Fruit fly (Drosophila melanogaster) whole organism, embryonic: ENCODE results near the gene CG46303.
A peak's percentile ranks its signal among the peaks of the same experiment; 100 is the strongest.

Source experiments
- Adf1 ChIP-seq: fragments of 200-800 bp; sonication (Bioruptor generic); IDR thresholded peaks from 2 replicates; pipeline ENCODE4 v1.3.6; 2022; ENCODE audit warnings: missing biosample characterization, missing genetic modification characterization
- Aef1 ChIP-seq: fragments of 200-800 bp; sonication (Bioruptor generic); IDR thresholded peaks from 3 replicates; pipeline ENCODE4 v1.3.6; 2022; ENCODE audit warnings: missing biosample characterization, missing genetic modification characterization
- BEAF-32 ChIP-seq: fragments of 200-800 bp; sonication (Bioruptor generic); optimal IDR thresholded peaks from 3 replicates; lab custom pipeline; 2017; ENCODE audit warnings: missing biosample characterization, missing genetic modification characterization, mild to moderate bottlenecking, moderate library complexity, missing genetic modification reagents
- Bgb ChIP-seq: fragments of 200-800 bp; sonication (Bioruptor generic); IDR thresholded peaks from 2 replicates; pipeline ENCODE4 v1.3.6; 2022; ENCODE audit warnings: missing biosample characterization, missing genetic modification characterization; ENCODE audit not compliant: partially characterized antibody
- BtbVII ChIP-seq: fragments of 200-800 bp; sonication (Bioruptor generic); optimal IDR thresholded peaks from 3 replicates; lab custom pipeline; 2017; ENCODE audit warnings: missing biosample characterization, mild to moderate bottlenecking, missing genetic modification characterization
- CG13624 ChIP-seq: fragments of 200-800 bp; sonication (Bioruptor generic); optimal IDR thresholded peaks from 2 replicates; lab custom pipeline; 2016; ENCODE audit warnings: missing biosample characterization, missing genetic modification characterization
- CG14667 ChIP-seq: fragments of 200-800 bp; sonication (Bioruptor generic); IDR thresholded peaks from 2 replicates; pipeline ENCODE4 v1.3.6; 2022; ENCODE audit warnings: missing biosample characterization, missing genetic modification characterization
- CG14860 ChIP-seq: fragments of 200-800 bp; sonication (Bioruptor generic); IDR thresholded peaks from 3 replicates; pipeline ENCODE4 v1.3.6; 2022; ENCODE audit warnings: missing biosample characterization, missing genetic modification characterization; ENCODE audit not compliant: partially characterized antibody
- CG1529 ChIP-seq: fragments of 200-800 bp; sonication (Bioruptor generic); optimal IDR thresholded peaks from 3 replicates; lab custom pipeline; 2018; ENCODE audit warnings: missing biosample characterization, missing genetic modification characterization
- CG1832 ChIP-seq: fragments of 200-800 bp; sonication (Bioruptor generic); optimal IDR thresholded peaks from 2 replicates; lab custom pipeline; 2017; ENCODE audit warnings: missing biosample characterization, mild to moderate bottlenecking, missing genetic modification characterization, inconsistent platforms
- CG18599 ChIP-seq: fragments of 200-800 bp; sonication (Bioruptor generic); optimal IDR thresholded peaks from 3 replicates; lab custom pipeline; 2017; ENCODE audit warnings: missing biosample characterization, missing genetic modification characterization, mild to moderate bottlenecking, moderate library complexity, missing genetic modification reagents
- CG2120 ChIP-seq: fragments of 200-800 bp; sonication (Bioruptor generic); optimal IDR thresholded peaks from 3 replicates; lab custom pipeline; 2016; ENCODE audit warnings: missing biosample characterization, missing genetic modification characterization
- CG4328 ChIP-seq: fragments of 200-800 bp; sonication (Bioruptor generic); optimal IDR thresholded peaks from 3 replicates; lab custom pipeline; 2017; ENCODE audit warnings: missing biosample characterization, missing genetic modification reagents, missing genetic modification characterization
- CG4617 ChIP-seq: fragments of 200-800 bp; sonication (Bioruptor generic); optimal IDR thresholded peaks from 3 replicates; lab custom pipeline; 2016; ENCODE audit warnings: missing biosample characterization, missing genetic modification characterization, borderline replicate concordance
- CG6683 ChIP-seq: fragments of 200-800 bp; sonication (Bioruptor generic); optimal IDR thresholded peaks from 2 replicates; lab custom pipeline; 2017; ENCODE audit warnings: missing biosample characterization, mild to moderate bottlenecking, missing genetic modification characterization, missing genetic modification reagents
- CG7987 ChIP-seq: fragments of 200-800 bp; sonication (Bioruptor generic); optimal IDR thresholded peaks from 2 replicates; lab custom pipeline; 2018; ENCODE audit warnings: missing biosample characterization, mild to moderate bottlenecking, missing genetic modification characterization, moderate library complexity
- CG8281 ChIP-seq: fragments of 200-800 bp; sonication (Bioruptor generic); optimal IDR thresholded peaks from 2 replicates; lab custom pipeline; 2018; ENCODE audit warnings: missing biosample characterization, mild to moderate bottlenecking, missing genetic modification characterization, moderate library complexity
- CG8290 ChIP-seq, 3 experiments: fragments of 200-800 bp; sonication (Bioruptor generic); optimal IDR thresholded peaks; 2 replicates each; lab custom pipeline; 2016 to 2019; ENCODE audit warnings: missing biosample characterization in 3 of 3, missing genetic modification characterization in 3 of 3, mild to moderate bottlenecking in 2 of 3, moderate library complexity in 1 of 3
- CG8478 ChIP-seq: fragments of >200 bp; optimal IDR thresholded peaks from 2 replicates; lab custom pipeline; 2018
- CG9727 ChIP-seq: fragments of 200-800 bp; sonication (Bioruptor generic); optimal IDR thresholded peaks from 3 replicates; lab custom pipeline; 2017; ENCODE audit warnings: missing biosample characterization, mild to moderate bottlenecking, missing genetic modification characterization
- Ets65A ChIP-seq: fragments of 200-800 bp; sonication (Bioruptor generic); peaks from one replicate; lab custom pipeline; 2016; ENCODE audit warnings: missing biosample characterization, missing genetic modification characterization
- HHEX ChIP-seq: fragments of 200-800 bp; sonication (Bioruptor generic); optimal IDR thresholded peaks from 3 replicates; lab custom pipeline; 2017; ENCODE audit warnings: missing biosample characterization, mild to moderate bottlenecking, missing genetic modification characterization, missing genetic modification reagents
- HLH54F ChIP-seq: fragments of 200-800 bp; sonication (Bioruptor generic); optimal IDR thresholded peaks from 3 replicates; lab custom pipeline; 2016; ENCODE audit warnings: missing biosample characterization, missing genetic modification characterization
- Hr51 ChIP-seq, 2 experiments: fragments of 200-800 bp; sonication (Bioruptor generic); optimal IDR thresholded peaks; 2 replicates in 1 of 2; 3 replicates in 1 of 2; lab custom pipeline; 2016 to 2018; ENCODE audit warnings: missing biosample characterization in 2 of 2, missing genetic modification characterization in 2 of 2, mild to moderate bottlenecking in 1 of 2, moderate library complexity in 1 of 2
- Mrtf ChIP-seq: fragments of 200-800 bp; sonication (Bioruptor generic); IDR thresholded peaks from 3 replicates; pipeline ENCODE4 v1.3.6; 2022; ENCODE audit warnings: missing biosample characterization, missing genetic modification characterization
- NK7.1 ChIP-seq: fragments of 200-800 bp; sonication (Bioruptor generic); optimal IDR thresholded peaks from 3 replicates; lab custom pipeline; 2016; ENCODE audit warnings: missing biosample characterization, missing genetic modification characterization
- Rfx ChIP-seq: fragments of 200-800 bp; sonication (Bioruptor generic); IDR thresholded peaks from 2 replicates; pipeline ENCODE4 v1.3.6; 2022; ENCODE audit warnings: missing biosample characterization, missing genetic modification characterization
- Side ChIP-seq: fragments of 200-800 bp; sonication (Bioruptor generic); optimal IDR thresholded peaks from 2 replicates; lab custom pipeline; 2016; ENCODE audit warnings: missing biosample characterization, missing genetic modification characterization
- Sox102F ChIP-seq: fragments of 200-800 bp; sonication (Bioruptor generic); optimal IDR thresholded peaks from 2 replicates; lab custom pipeline; 2018; ENCODE audit warnings: missing biosample characterization, mild to moderate bottlenecking, missing genetic modification characterization, moderate library complexity
- Usf ChIP-seq: fragments of 200-800 bp; sonication (Bioruptor generic); optimal IDR thresholded peaks from 2 replicates; lab custom pipeline; 2017; ENCODE audit warnings: missing genotype, missing biosample characterization, missing genetic modification characterization
- YL-1 ChIP-seq: fragments of 200-800 bp; sonication (Bioruptor generic); optimal IDR thresholded peaks from 3 replicates; lab custom pipeline; 2017; ENCODE audit warnings: missing biosample characterization, mild to moderate bottlenecking, missing genetic modification characterization
- bab2 ChIP-seq: fragments of 200-800 bp; sonication (Bioruptor generic); optimal IDR thresholded peaks from 2 replicates; lab custom pipeline; 2016; ENCODE audit warnings: missing biosample characterization, missing genetic modification characterization
- bowl ChIP-seq: fragments of 200-800 bp; sonication (Bioruptor generic); IDR thresholded peaks from 2 replicates; pipeline ENCODE4 v1.3.6; 2022; ENCODE audit warnings: missing biosample characterization, missing genetic modification characterization
- cato ChIP-seq: fragments of 200-800 bp; sonication (Bioruptor generic); optimal IDR thresholded peaks from 2 replicates; lab custom pipeline; 2016; ENCODE audit warnings: missing biosample characterization, missing genetic modification characterization, borderline replicate concordance
- chif ChIP-seq, 2 experiments: fragments of 200-800 bp; sonication (Bioruptor generic); optimal IDR thresholded peaks; 3 replicates each; lab custom pipeline; 2016; ENCODE audit warnings: missing biosample characterization in 2 of 2, missing genetic modification characterization in 2 of 2
- dm ChIP-seq: fragments of 200-800 bp; sonication (Bioruptor generic); optimal IDR thresholded peaks from 3 replicates; lab custom pipeline; 2016; ENCODE audit warnings: missing biosample characterization, missing genetic modification characterization
- dpn ChIP-seq, 2 experiments: fragments of 200-800 bp; sonication (Bioruptor generic); optimal IDR thresholded peaks; 3 replicates each; lab custom pipeline; 2016; ENCODE audit warnings: missing biosample characterization in 2 of 2, missing genetic modification characterization in 2 of 2
- dysf ChIP-seq: fragments of 200-800 bp; sonication (Bioruptor generic); IDR thresholded peaks from 3 replicates; pipeline ENCODE4 v1.3.6; 2022; ENCODE audit warnings: missing biosample characterization, missing genetic modification characterization
- ftz-f1 ChIP-seq: fragments of 200-800 bp; sonication (Bioruptor generic); optimal IDR thresholded peaks from 2 replicates; lab custom pipeline; 2016; ENCODE audit warnings: missing biosample characterization, missing genetic modification characterization
- gcm ChIP-seq: fragments of 200-800 bp; sonication (Bioruptor generic); optimal IDR thresholded peaks from 2 replicates; lab custom pipeline; 2019; ENCODE audit warnings: missing biosample characterization, mild to moderate bottlenecking, missing genetic modification characterization, moderate library complexity
- insv ChIP-seq, 2 experiments: fragments of 200-800 bp; sonication (Bioruptor generic); optimal IDR thresholded peaks; 3 replicates each; lab custom pipeline; 2016 to 2018; ENCODE audit warnings: missing biosample characterization in 2 of 2, missing genetic modification characterization in 2 of 2
- lab ChIP-seq: fragments of 200-800 bp; sonication (Bioruptor generic); optimal IDR thresholded peaks from 3 replicates; lab custom pipeline; 2017; ENCODE audit warnings: missing biosample characterization, missing genetic modification characterization, mild to moderate bottlenecking, moderate library complexity, missing genetic modification reagents
- lilli ChIP-seq: fragments of 200-800 bp; sonication (Bioruptor generic); optimal IDR thresholded peaks from 3 replicates; lab custom pipeline; 2016; ENCODE audit warnings: missing biosample characterization, missing genetic modification characterization
- psq ChIP-seq: fragments of 200-800 bp; sonication (Bioruptor generic); optimal IDR thresholded peaks from 2 replicates; lab custom pipeline; 2017; ENCODE audit warnings: missing biosample characterization, missing genetic modification characterization
- rib ChIP-seq: fragments of 200-800 bp; sonication (Bioruptor generic); IDR thresholded peaks from 2 replicates; pipeline ENCODE4 v1.3.6; 2022; ENCODE audit warnings: missing biosample characterization, missing genetic modification characterization
- ro ChIP-seq: fragments of 200-800 bp; sonication (Bioruptor generic); IDR thresholded peaks from 2 replicates; pipeline ENCODE4 v1.3.6; 2022; ENCODE audit warnings: missing biosample characterization, missing genetic modification characterization
- sens ChIP-seq: fragments of 200-800 bp; sonication (Bioruptor generic); peaks from one replicate; lab custom pipeline; 2016; ENCODE audit warnings: missing biosample characterization, missing genetic modification characterization
- sob ChIP-seq: fragments of 200-800 bp; sonication (Bioruptor generic); IDR thresholded peaks from 2 replicates; pipeline ENCODE4 v1.3.6; 2022; ENCODE audit warnings: missing biosample characterization, missing genetic modification characterization
- sug ChIP-seq: fragments of 200-800 bp; optimal IDR thresholded peaks from 2 replicates; lab custom pipeline; 2019; ENCODE audit warnings: missing biosample characterization, mild to moderate bottlenecking, missing genetic modification characterization, moderate library complexity
- tin ChIP-seq: fragments of 200-800 bp; sonication (Bioruptor generic); optimal IDR thresholded peaks from 3 replicates; lab custom pipeline; 2016; ENCODE audit warnings: missing biosample characterization, missing genetic modification characterization
- tll ChIP-seq, 2 experiments: fragments of 200-800 bp in 1 of 2; fragments of >200 bp in 1 of 2; sonication (Bioruptor generic) in 1 of 2; optimal IDR thresholded peaks; 2 replicates each; lab custom pipeline; 2017 to 2019; ENCODE audit warnings: missing biosample characterization in 2 of 2, missing genetic modification characterization in 2 of 2, mild to moderate bottlenecking in 1 of 2, moderate library complexity in 1 of 2
- zfh2 ChIP-seq: fragments of 200-800 bp; sonication (Bioruptor generic); optimal IDR thresholded peaks from 2 replicates; lab custom pipeline; 2016; ENCODE audit warnings: missing biosample characterization, missing genetic modification characterization

The CG46303 gene

dm6 chr3R:5838683-5839365 is 17.1 kb downstream of the CG46303 start (continued):
- TF ChIP-seq ftz-f1 (GFP tag; lab: Kevin White, UChicago), result no peak
- no peak for TF ChIP-seq Bgb (GFP tag; lab: Robert Waterston, UW)
- no peak for TF ChIP-seq Usf (GFP tag; lab: Kevin White, UChicago)
- no peak for TF ChIP-seq tll (GFP tag; optimal IDR thresholded peaks at IDR 0.05; lab: Kevin White, UChicago)
- TF ChIP-seq CG6683 (GFP tag; lab: Kevin White, UChicago), result no peak
- TF ChIP-seq chif (GFP tag; optimal IDR thresholded peaks at IDR 0.05; lab: Kevin White, UChicago), result no peak
- 0 out of 3 replicates have a peak, but pooled peaks have one; percentile 17 for TF ChIP-seq Aef1
- TF ChIP-seq psq (GFP tag; lab: Kevin White, UChicago), result no peak
- TF ChIP-seq sob, result 0 out of 2 replicates have a peak, but pooled peaks have one; percentile 30
- peak; percentile 3 for TF ChIP-seq CG9727 (GFP tag; lab: Kevin White, UChicago)
- TF ChIP-seq rib (GFP tag; lab: Robert Waterston, UW), result no peak
- TF ChIP-seq Ets65A (GFP tag; lab: Kevin White, UChicago), result peak; percentile 9
- no peak for TF ChIP-seq cato
- no peak for TF ChIP-seq Hr51 (GFP tag; optimal IDR thresholded peaks at IDR 0.05; lab: Kevin White, UChicago)
- TF ChIP-seq CG14667 (GFP tag; lab: Robert Waterston, UW), result no peak
- TF ChIP-seq lab (GFP tag; lab: Kevin White, UChicago), result peak; percentile 22
- no peak for TF ChIP-seq ro (GFP tag; lab: Robert Waterston, UW)
- TF ChIP-seq sug, result no peak
- peak; percentile 20 for TF ChIP-seq bab2
- TF ChIP-seq CG8478, result no peak
- no peak for TF ChIP-seq zfh2 (GFP tag; lab: Kevin White, UChicago)
- 0 out of 3 replicates have a peak, but pooled peaks have one; percentile 33 for TF ChIP-seq Mrtf (GFP tag; lab: Robert Waterston, UW)
- TF ChIP-seq CG2120 (GFP tag; lab: Kevin White, UChicago), result no peak
- TF ChIP-seq BEAF-32 (GFP tag; lab: Kevin White, UChicago), result no peak
- TF ChIP-seq HLH54F, result no peak
- peak; percentile 69 for TF ChIP-seq sens (GFP tag; lab: Kevin White, UChicago)
- no peak for TF ChIP-seq lilli
- no peak for TF ChIP-seq CG4328 (GFP tag; lab: Kevin White, UChicago)
- no peak for TF ChIP-seq Side (GFP tag; lab: Kevin White, UChicago)
- TF ChIP-seq NK7.1, result no peak
- no peak for TF ChIP-seq dysf (GFP tag; lab: Robert Waterston, UW)
- TF ChIP-seq CG8290 (GFP tag; optimal IDR thresholded peaks at IDR 0.05; lab: Kevin White, UChicago), result no peak
- TF ChIP-seq CG8290 (tag; optimal IDR thresholded peaks at IDR 0.05; lab: Kevin White, UChicago), result peak in 1 of 2 experiments; percentile 16
- no peak for TF ChIP-seq YL-1 (GFP tag; lab: Kevin White, UChicago)
- TF ChIP-seq CG8281 (tag; lab: Kevin White, UChicago), result no peak
- TF ChIP-seq CG18599 (GFP tag; lab: Kevin White, UChicago), result peak; percentile 5
- TF ChIP-seq Sox102F (GFP tag; lab: Kevin White, UChicago), result no peak
- TF ChIP-seq CG1832 (GFP tag; lab: Kevin White, UChicago), result no peak
- no peak for TF ChIP-seq dm (GFP tag; lab: Kevin White, UChicago)
- no peak for TF ChIP-seq HHEX

DNA sequence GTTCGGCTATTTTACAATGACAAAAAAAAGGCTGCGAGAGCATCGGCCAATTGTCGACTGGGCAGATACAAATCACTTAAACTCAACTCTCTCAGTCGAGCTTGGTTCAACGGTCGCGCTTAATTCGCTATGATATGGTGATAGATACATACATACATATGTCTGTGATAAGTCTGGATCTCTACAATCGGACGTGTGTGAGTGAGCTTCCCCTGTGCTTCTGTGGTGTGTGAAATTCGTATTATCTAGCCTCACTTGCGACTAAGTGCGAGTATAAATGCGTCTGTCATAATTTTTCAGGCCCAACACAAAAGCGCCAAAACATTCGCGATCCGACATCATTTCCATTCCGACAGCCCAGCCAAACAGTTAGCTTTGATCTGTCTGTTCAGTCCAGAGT is 19.1 kb downstream of the CG46303 start, which contains the start of gene CG1213:
Gene CG1213 (plus strand): TSS at position 301 of the 400 bp plus-strand sequence.
- TF ChIP-seq CG4617 (GFP tag; lab: Kevin White, UChicago), result no peak
- TF ChIP-seq CG1529 (GFP tag; lab: Kevin White, UChicago), result no peak
- no peak for TF ChIP-seq CG13624 (GFP tag; lab: Kevin White, UChicago)
- TF ChIP-seq Adf1, result no peak
- TF ChIP-seq bowl (GFP tag; lab: Robert Waterston, UW), result no peak
- no peak for TF ChIP-seq CG14860 (GFP tag; lab: Robert Waterston, UW)
- no peak for TF ChIP-seq tin (GFP tag; lab: Kevin White, UChicago)
- no peak for TF ChIP-seq insv (GFP tag; optimal IDR thresholded peaks at IDR 0.05; lab: Kevin White, UChicago)
- no peak for TF ChIP-seq Rfx
- TF ChIP-seq gcm (GFP tag; lab: Kevin White, UChicago), result no peak
- TF ChIP-seq BtbVII, result no peak
- TF ChIP-seq dpn (GFP tag; optimal IDR thresholded peaks at IDR 0.05; lab: Kevin White, UChicago), result no peak
- TF ChIP-seq CG7987 (GFP tag; lab: Kevin White, UChicago), result no peak
